Worm (Caenorhabditis elegans) whole organism, L1 larva: Measurements from ENCODE around the gene sri-67.

Source experiments
- aha-1 ChIP-seq: fragments of 150-350 bp; optimal IDR thresholded peaks from 2 replicates; lab custom pipeline; 2014; ENCODE audit warnings: missing biosample characterization, missing genetic modification characterization
- ama-1 ChIP-seq: fragments of 150-350 bp; optimal IDR thresholded peaks from 2 replicates; lab custom pipeline; 2014
- ceh-82 ChIP-seq, 3 experiments: fragments of 150-350 bp in 1 of 3; sonication (generic microtip) in 2 of 3; optimal IDR thresholded peaks; 2 replicates each; lab custom pipeline; 2014 to 2017; ENCODE audit warnings: missing biosample characterization in 3 of 3, missing genetic modification characterization in 3 of 3
- fkh-10 ChIP-seq: sonication (generic microtip); optimal IDR thresholded peaks from 2 replicates; lab custom pipeline; 2017; ENCODE audit warnings: missing biosample characterization, missing genetic modification reagents, missing genetic modification characterization
- lsy-2 ChIP-seq, 2 experiments: fragments of 150-350 bp; optimal IDR thresholded peaks; 2 replicates each; lab custom pipeline; 2014; ENCODE audit warnings: missing biosample characterization in 2 of 2, missing genetic modification characterization in 2 of 2
- mep-1 ChIP-seq: fragments of 150-350 bp; optimal IDR thresholded peaks from 2 replicates; lab custom pipeline; 2014; ENCODE audit warnings: missing biosample characterization, missing genetic modification characterization
- nhr-237 ChIP-seq: fragments of 150-350 bp; optimal IDR thresholded peaks from 2 replicates; lab custom pipeline; 2014; ENCODE audit warnings: missing biosample characterization, missing genetic modification characterization
- snpc-4 ChIP-seq: fragments of 150-350 bp; optimal IDR thresholded peaks from 2 replicates; lab custom pipeline; 2014; ENCODE audit warnings: missing biosample characterization, missing genetic modification characterization
- sptf-1 ChIP-seq: fragments of 150-350 bp; optimal IDR thresholded peaks from 2 replicates; lab custom pipeline; 2014; ENCODE audit warnings: missing biosample characterization, missing genetic modification characterization

DNA sequence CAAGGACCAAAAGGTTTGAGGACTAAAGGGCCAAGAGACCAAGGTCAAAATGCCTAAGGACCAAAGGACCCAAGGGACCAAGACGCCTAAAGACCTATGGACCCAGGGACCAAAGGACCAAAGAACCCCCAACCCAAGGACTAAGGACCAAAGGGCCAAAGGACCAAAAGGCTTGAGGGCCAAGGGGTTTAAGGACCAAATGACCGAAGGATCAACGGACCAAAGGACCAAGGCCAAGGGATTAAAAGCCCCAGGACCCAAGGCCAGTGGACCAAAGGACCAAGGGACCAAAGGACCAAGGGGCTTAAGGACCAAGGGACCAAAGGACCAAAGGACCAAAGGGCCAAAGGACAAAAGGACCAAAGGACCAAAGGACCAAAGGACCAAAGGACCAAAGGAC, 12.0 kb downstream of the sri-67 start:
- TF ChIP-seq lsy-2 (tag; optimal IDR thresholded peaks at IDR 0.05; lab: Kevin White, UChicago): no peak
- TF ChIP-seq snpc-4 (tag; lab: Kevin White, UChicago): no peak
- TF ChIP-seq ceh-82 (tag; optimal IDR thresholded peaks at IDR 0.05; lab: Kevin White, UChicago): no peak
- TF ChIP-seq aha-1 (tag; lab: Kevin White, UChicago): no peak
- no peak for TF ChIP-seq nhr-237 (tag; lab: Kevin White, UChicago)
- TF ChIP-seq fkh-10 (GFP tag; lab: Kevin White, UChicago): no peak
- no peak for TF ChIP-seq ama-1
- no peak for TF ChIP-seq sptf-1
- no peak for TF ChIP-seq mep-1 (tag; lab: Kevin White, UChicago)
